Worm (Caenorhabditis elegans) whole organism, young adult: ENCODE results near the gene F40C5.1.

Experiments used
- hmg-20 ChIP-seq: fragments of 200-800 bp; sonication (Bioruptor generic); IDR thresholded peaks from 2 replicates; pipeline ENCODE4 v1.3.6; 2022; ENCODE audit warnings: missing genetic modification reagents, missing genetic modification characterization, missing compliant biosample characterization
- let-526 ChIP-seq: fragments of 200-800 bp; sonication (Bioruptor generic); IDR thresholded peaks from 2 replicates; pipeline ENCODE4 v1.3.6; 2022; ENCODE audit warnings: missing genetic modification reagents, missing genetic modification characterization, missing compliant biosample characterization
- lin-26 ChIP-seq: fragments of 200-800 bp; sonication (Bioruptor generic); IDR thresholded peaks from 2 replicates; pipeline ENCODE4 v1.3.6; 2022; ENCODE audit warnings: missing genetic modification reagents, missing genetic modification characterization, missing compliant biosample characterization
- pha-4 ChIP-seq: fragments of 150-350 bp; sonication (generic microtip); optimal IDR thresholded peaks from 2 replicates; lab custom pipeline; 2014; ENCODE audit warnings: missing biosample characterization, missing genetic modification reagents, missing genetic modification characterization

- no peak for TF ChIP-seq pha-4 (tag; lab: Kevin White, UChicago)
- no peak for TF ChIP-seq lin-26
- TF ChIP-seq let-526 = no peak
- TF ChIP-seq hmg-20 (GFP tag; lab: Robert Waterston, UW) = no peak
Observed at ce11 chrV:3594936-3595335, 22.4 kb downstream of the F40C5.1 start, which contains the start of gene srh-213.
